Fruit fly (Drosophila melanogaster) whole organism, embryonic: ENCODE data around the gene CG17376.

Experiments
- Abd-B ChIP-seq: fragments of 200-800 bp; sonication (Bioruptor generic); optimal IDR thresholded peaks from 2 replicates; lab custom pipeline; 2018; ENCODE audit warnings: missing biosample characterization, mild to moderate bottlenecking, missing genetic modification characterization, moderate library complexity
- Aef1 ChIP-seq: fragments of 200-800 bp; sonication (Bioruptor generic); IDR thresholded peaks from 3 replicates; pipeline ENCODE4 v1.3.6; 2022; ENCODE audit warnings: missing biosample characterization, missing genetic modification characterization
- B-H2 ChIP-seq: fragments of 200-800 bp; sonication (Bioruptor generic); optimal IDR thresholded peaks from 2 replicates; lab custom pipeline; 2018; ENCODE audit warnings: missing biosample characterization, mild to moderate bottlenecking, missing genetic modification characterization
- BEAF-32 ChIP-seq: fragments of 200-800 bp; sonication (Bioruptor generic); optimal IDR thresholded peaks from 3 replicates; lab custom pipeline; 2017; ENCODE audit warnings: missing biosample characterization, missing genetic modification characterization, mild to moderate bottlenecking, moderate library complexity, missing genetic modification reagents
- Bgb ChIP-seq: fragments of 200-800 bp; sonication (Bioruptor generic); IDR thresholded peaks from 2 replicates; pipeline ENCODE4 v1.3.6; 2022; ENCODE audit warnings: missing biosample characterization, missing genetic modification characterization; ENCODE audit not compliant: partially characterized antibody
- CG1024 ChIP-seq: fragments of 200-800 bp; sonication (Bioruptor generic); IDR thresholded peaks from 2 replicates; pipeline ENCODE4 v1.3.6; 2022; ENCODE audit warnings: missing biosample characterization, missing genetic modification characterization
- CG11504 ChIP-seq: fragments of 200-800 bp; sonication (Bioruptor generic); optimal IDR thresholded peaks from 3 replicates; lab custom pipeline; 2019; ENCODE audit warnings: missing biosample characterization, mild to moderate bottlenecking, missing genetic modification characterization, moderate library complexity
- CG13287 ChIP-seq: fragments of 200-800 bp; sonication (Bioruptor generic); IDR thresholded peaks from 2 replicates; pipeline ENCODE4 v1.3.6; 2022; ENCODE audit warnings: missing biosample characterization, missing genetic modification characterization; ENCODE audit not compliant: partially characterized antibody
- CG13894 ChIP-seq: fragments of 200-800 bp; sonication (Bioruptor generic); optimal IDR thresholded peaks from 3 replicates; lab custom pipeline; 2018; ENCODE audit warnings: missing biosample characterization, mild to moderate bottlenecking, missing genetic modification characterization, moderate library complexity
- CG14965 ChIP-seq: fragments of 200-800 bp; sonication (Bioruptor generic); optimal IDR thresholded peaks from 2 replicates; lab custom pipeline; 2016; ENCODE audit warnings: missing biosample characterization, missing genetic modification characterization, borderline replicate concordance
- CG15696 ChIP-seq: fragments of 200-800 bp; sonication (Bioruptor generic); optimal IDR thresholded peaks from 2 replicates; lab custom pipeline; 2019; ENCODE audit warnings: missing biosample characterization, mild to moderate bottlenecking, missing genetic modification characterization, moderate library complexity
- CG1603 ChIP-seq: fragments of 200-800 bp; sonication (Bioruptor generic); optimal IDR thresholded peaks from 2 replicates; lab custom pipeline; 2019; ENCODE audit warnings: missing biosample characterization, mild to moderate bottlenecking, missing genetic modification characterization, moderate library complexity
- CG16779 ChIP-seq: fragments of 200-800 bp; sonication (Bioruptor generic); IDR thresholded peaks from 2 replicates; pipeline ENCODE4 v1.3.6; 2022; ENCODE audit warnings: missing biosample characterization, missing genetic modification characterization
- CG17568 ChIP-seq: fragments of 200-800 bp; sonication (Bioruptor generic); optimal IDR thresholded peaks from 2 replicates; lab custom pipeline; 2018; ENCODE audit warnings: missing biosample characterization, mild to moderate bottlenecking, missing genetic modification characterization, moderate library complexity
- CG17612 ChIP-seq: fragments of 200-800 bp; sonication (Bioruptor generic); IDR thresholded peaks from 2 replicates; pipeline ENCODE4 v1.3.6; 2022; ENCODE audit warnings: missing biosample characterization, missing genetic modification characterization
- CG31224 ChIP-seq: fragments of 200-800 bp; sonication (Bioruptor generic); IDR thresholded peaks from 2 replicates; pipeline ENCODE4 v1.3.6; 2022; ENCODE audit warnings: missing biosample characterization, missing genetic modification characterization
- CG31441 ChIP-seq: fragments of 200-800 bp; sonication (Bioruptor generic); IDR thresholded peaks from 2 replicates; pipeline ENCODE4 v1.3.6; 2022; ENCODE audit warnings: missing biosample characterization, missing genetic modification characterization
- CG3407 ChIP-seq: fragments of 200-800 bp; sonication (Bioruptor generic); optimal IDR thresholded peaks from 2 replicates; lab custom pipeline; 2018; ENCODE audit warnings: missing biosample characterization, mild to moderate bottlenecking, missing genetic modification characterization
- CG7357 ChIP-seq: fragments of 200-800 bp; sonication (Bioruptor generic); IDR thresholded peaks from 3 replicates; pipeline ENCODE4 v1.3.6; 2022; ENCODE audit warnings: missing biosample characterization, missing genetic modification characterization
- CG7928 ChIP-seq: fragments of 200-800 bp; sonication (Bioruptor generic); optimal IDR thresholded peaks from 2 replicates; lab custom pipeline; 2017; ENCODE audit warnings: missing biosample characterization, mild to moderate bottlenecking, missing genetic modification characterization
- CG7963 ChIP-seq: fragments of 200-800 bp; sonication (Bioruptor generic); IDR thresholded peaks from 3 replicates; pipeline ENCODE4 v1.3.6; 2022; ENCODE audit warnings: missing biosample characterization, missing genetic modification characterization; ENCODE audit not compliant: partially characterized antibody
- CG7987 ChIP-seq: fragments of 200-800 bp; sonication (Bioruptor generic); optimal IDR thresholded peaks from 2 replicates; lab custom pipeline; 2018; ENCODE audit warnings: missing biosample characterization, mild to moderate bottlenecking, missing genetic modification characterization, moderate library complexity
- CG8765 ChIP-seq: fragments of 200-800 bp; sonication (Bioruptor generic); IDR thresholded peaks from 2 replicates; pipeline ENCODE4 v1.3.6; 2022; ENCODE audit warnings: missing biosample characterization, missing genetic modification characterization
- CG9437 ChIP-seq: fragments of 200-800 bp; sonication (Bioruptor generic); optimal IDR thresholded peaks from 2 replicates; lab custom pipeline; 2018; ENCODE audit warnings: missing biosample characterization, mild to moderate bottlenecking, missing genetic modification characterization
- CG9797 ChIP-seq: fragments of 200-800 bp; sonication (Bioruptor generic); optimal IDR thresholded peaks from 3 replicates; lab custom pipeline; 2018; ENCODE audit warnings: missing biosample characterization, mild to moderate bottlenecking, missing genetic modification characterization
- CG9932 ChIP-seq: fragments of 200-800 bp; sonication (Bioruptor generic); IDR thresholded peaks from 2 replicates; pipeline ENCODE4 v1.3.6; 2022; ENCODE audit warnings: missing biosample characterization, missing genetic modification characterization
- Camta ChIP-seq: fragments of 200-800 bp; sonication (Bioruptor generic); optimal IDR thresholded peaks from 2 replicates; lab custom pipeline; 2016; ENCODE audit warnings: missing biosample characterization, missing genetic modification characterization
- CkIIα-i1 ChIP-seq: fragments of 200-800 bp; sonication (Bioruptor generic); IDR thresholded peaks from 2 replicates; pipeline ENCODE4 v1.3.6; 2022; ENCODE audit warnings: missing biosample characterization, missing genetic modification characterization
- CrebB ChIP-seq: fragments of 200-800 bp; sonication (Bioruptor generic); optimal IDR thresholded peaks from 3 replicates; lab custom pipeline; 2018; ENCODE audit warnings: missing biosample characterization, mild to moderate bottlenecking, missing genetic modification characterization
- HLHmδ ChIP-seq: fragments of 200-800 bp; sonication (Bioruptor generic); optimal IDR thresholded peaks from 2 replicates; lab custom pipeline; 2018; ENCODE audit warnings: missing biosample characterization, mild to moderate bottlenecking, missing genetic modification characterization, moderate library complexity
- HmgD ChIP-seq: fragments of 200-800 bp; sonication (Bioruptor generic); optimal IDR thresholded peaks from 3 replicates; lab custom pipeline; 2016; ENCODE audit warnings: missing biosample characterization, missing genetic modification characterization
- NK7.1 ChIP-seq: fragments of 200-800 bp; sonication (Bioruptor generic); optimal IDR thresholded peaks from 3 replicates; lab custom pipeline; 2016; ENCODE audit warnings: missing biosample characterization, missing genetic modification characterization
- Nf-YB ChIP-seq: fragments of 200-800 bp; sonication (Bioruptor generic); optimal IDR thresholded peaks from 3 replicates; lab custom pipeline; 2019; ENCODE audit warnings: missing biosample characterization, mild to moderate bottlenecking, missing genetic modification characterization, moderate library complexity
- Optix ChIP-seq: fragments of 200-800 bp; sonication (Bioruptor generic); IDR thresholded peaks from 3 replicates; pipeline ENCODE4 v1.3.6; 2022; ENCODE audit warnings: missing biosample characterization, missing genetic modification characterization
- Sox100B ChIP-seq: fragments of 200-800 bp; sonication (Bioruptor generic); optimal IDR thresholded peaks from 3 replicates; lab custom pipeline; 2018; ENCODE audit warnings: missing biosample characterization, mild to moderate bottlenecking, missing genetic modification characterization
- Sry-δ ChIP-seq: fragments of 200-800 bp; sonication (Bioruptor generic); optimal IDR thresholded peaks from 2 replicates; lab custom pipeline; 2016; ENCODE audit warnings: missing biosample characterization, missing genetic modification characterization
- Taf1 ChIP-seq: fragments of 200-800 bp; sonication (Bioruptor generic); IDR thresholded peaks from 2 replicates; pipeline ENCODE4 v1.3.6; 2022; ENCODE audit warnings: missing biosample characterization, missing genetic modification characterization
- Tbp ChIP-seq: fragments of >200 bp; optimal IDR thresholded peaks from 2 replicates; lab custom pipeline; 2018; ENCODE audit warnings: missing biosample characterization, missing genetic modification characterization
- ash1 ChIP-seq: fragments of 200-800 bp; sonication (Bioruptor generic); optimal IDR thresholded peaks from 2 replicates; lab custom pipeline; 2018; ENCODE audit warnings: missing biosample characterization, mild to moderate bottlenecking, missing genetic modification characterization
- dm ChIP-seq: fragments of 200-800 bp; sonication (Bioruptor generic); optimal IDR thresholded peaks from 3 replicates; lab custom pipeline; 2016; ENCODE audit warnings: missing biosample characterization, missing genetic modification characterization
- esg ChIP-seq: fragments of 200-800 bp; sonication (Bioruptor generic); conservative IDR thresholded peaks from 2 replicates; pipeline ENCODE4 v1.3.6; 2022; ENCODE audit warnings: missing biosample characterization, missing genetic modification characterization
- h ChIP-seq: fragments of >200 bp; optimal IDR thresholded peaks from 2 replicates; lab custom pipeline; 2017
- ham ChIP-seq: fragments of 200-800 bp; sonication (Bioruptor generic); IDR thresholded peaks from 2 replicates; pipeline ENCODE4 v1.3.6; 2022; ENCODE audit warnings: missing biosample characterization, missing genetic modification characterization
- maf-S ChIP-seq: fragments of 200-800 bp; sonication (Bioruptor generic); optimal IDR thresholded peaks from 2 replicates; lab custom pipeline; 2016; ENCODE audit warnings: missing biosample characterization, missing genetic modification characterization
- nerfin-1 ChIP-seq: fragments of 200-800 bp; sonication (Bioruptor generic); optimal IDR thresholded peaks from 3 replicates; lab custom pipeline; 2019; ENCODE audit warnings: missing biosample characterization, mild to moderate bottlenecking, missing genetic modification characterization, moderate library complexity
- p53 ChIP-seq: fragments of 200-800 bp; sonication (Bioruptor generic); optimal IDR thresholded peaks from 2 replicates; lab custom pipeline; 2016; ENCODE audit warnings: missing biosample characterization, missing genetic modification characterization
- pnt ChIP-seq: fragments of 200-800 bp; sonication (Bioruptor generic); optimal IDR thresholded peaks from 3 replicates; lab custom pipeline; 2016; ENCODE audit warnings: missing biosample characterization, missing genetic modification characterization
- pum ChIP-seq: fragments of 200-800 bp; sonication (Bioruptor generic); optimal IDR thresholded peaks from 2 replicates; lab custom pipeline; 2016; ENCODE audit warnings: missing biosample characterization, missing genetic modification characterization
- row ChIP-seq: fragments of 200-800 bp; sonication (Bioruptor generic); IDR thresholded peaks from 3 replicates; pipeline ENCODE4 v1.3.6; 2022; ENCODE audit warnings: missing biosample characterization, missing genetic modification characterization
- sens ChIP-seq: fragments of 200-800 bp; sonication (Bioruptor generic); peaks from one replicate; lab custom pipeline; 2016; ENCODE audit warnings: missing biosample characterization, missing genetic modification characterization
- sisA ChIP-seq: fragments of 200-800 bp; sonication (Bioruptor generic); IDR thresholded peaks from 2 replicates; pipeline ENCODE4 v1.3.6; 2022; ENCODE audit warnings: missing biosample characterization, missing genetic modification characterization
- slbo ChIP-seq: fragments of 200-800 bp; sonication (Bioruptor generic); IDR thresholded peaks from 2 replicates; pipeline ENCODE4 v1.3.6; 2022; ENCODE audit warnings: missing biosample characterization, missing genetic modification characterization

Gene CG17376

dm6 chr2L:6841349-6841748 is 40.7 kb upstream of the CG17376 start (continued):
- TF ChIP-seq CG17612 (0 out of 2 replicates have a peak, but pooled peaks have one; percentile 10), HmgD (no peak), CG14965 (no peak), B-H2 (no peak), CG9797 (GFP tag; lab: Kevin White, UChicago) (peak; percentile 11), Optix (GFP tag; lab: Robert Waterston, UW) (peak; percentile 82), Bgb (no peak), h (lab: Kevin White, UChicago) (no peak), Aef1 (GFP tag; lab: Robert Waterston, UW) (peak; percentile 51; the same call in 1 of the 3 replicates), CG17568 (peak; percentile 15), CG31224 (GFP tag; lab: Robert Waterston, UW) (peak; percentile 39; the same call in 1 of the 2 replicates), CG13894 (no peak), esg (GFP tag; lab: Robert Waterston, UW) (peak; percentile 58), p53 (GFP tag; lab: Kevin White, UChicago) (no peak), Tbp (GFP tag; lab: Kevin White, UChicago) (no peak), Sox100B (GFP tag; lab: Kevin White, UChicago) (peak; percentile 61), sisA (GFP tag; lab: Robert Waterston, UW) (peak; percentile 71), BEAF-32 (GFP tag; lab: Kevin White, UChicago) (no peak), Camta (GFP tag; lab: Kevin White, UChicago) (peak; percentile 59), CG16779 (GFP tag; lab: Robert Waterston, UW) (no peak), maf-S (GFP tag; lab: Kevin White, UChicago) (peak; percentile 24), CG8765 (peak; percentile 82), dm (GFP tag; lab: Kevin White, UChicago) (peak; percentile 50), ash1 (GFP tag; lab: Kevin White, UChicago) (no peak), CG7963 (no peak), Sry-δ (peak; percentile 33), CG1024 (GFP tag; lab: Robert Waterston, UW) (peak; percentile 80), CG1603 (tag; lab: Kevin White, UChicago) (peak; percentile 92), CG13287 (no peak), Taf1 (peak; percentile 17; the same call in 1 of the 2 replicates), CG9932 (GFP tag; lab: Robert Waterston, UW) (no peak), pnt (GFP tag; lab: Kevin White, UChicago) (peak; percentile 80), CG7928 (GFP tag; lab: Kevin White, UChicago) (no peak), row (GFP tag; lab: Robert Waterston, UW) (peak; percentile 86), CG3407 (GFP tag; lab: Kevin White, UChicago) (peak; percentile 65), pum (GFP tag; lab: Kevin White, UChicago) (peak; percentile 57), HLHmδ (GFP tag; lab: Kevin White, UChicago) (no peak), nerfin-1 (tag; lab: Kevin White, UChicago) (peak; percentile 81), NK7.1 (GFP tag; lab: Kevin White, UChicago) (peak; percentile 11), CG15696 (tag; lab: Kevin White, UChicago) (peak; percentile 90), Nf-YB (GFP tag; lab: Kevin White, UChicago) (peak; percentile 65), CrebB (tag; lab: Kevin White, UChicago) (peak; percentile 18), CG7357 (GFP tag; lab: Robert Waterston, UW) (peak; percentile 65; the same call in 2 of the 3 replicates), CG7987 (GFP tag; lab: Kevin White, UChicago) (no peak), ham (GFP tag; lab: Robert Waterston, UW) (no peak), slbo (peak; percentile 50), CG11504 (peak; percentile 75), CG31441 (GFP tag; lab: Robert Waterston, UW) (peak; percentile 76), sens (GFP tag; lab: Kevin White, UChicago) (peak; percentile 98), CG9437 (GFP tag; lab: Kevin White, UChicago) (peak; percentile 36), Abd-B (GFP tag; lab: Kevin White, UChicago) (peak; percentile 57), CkIIα-i1 (no peak)
